Worm (Caenorhabditis elegans) whole organism, L4 larva: ENCODE data around the gene msp-40.
A peak's percentile ranks its signal among the peaks of the same experiment; 100 is the strongest.
"Not testable (repeated sequence)": the region's sequence is repeated elsewhere in the genome, so short reads cannot be mapped to it uniquely, and the experiment has no call there.

Experiments used
- D1046.2 ChIP-seq: fragments of 200-800 bp; sonication (Bioruptor generic); IDR thresholded peaks from 2 replicates; pipeline ENCODE4 v1.3.6; 2022; ENCODE audit warnings: missing genetic modification characterization, missing compliant biosample characterization
- F10B5.3 ChIP-seq: sonication (generic microtip); optimal IDR thresholded peaks from 2 replicates; lab custom pipeline; 2016; ENCODE audit warnings: mild to moderate bottlenecking, missing genetic modification characterization, missing compliant biosample characterization
- F44E2.7 ChIP-seq: fragments of 200-800 bp; sonication (Bioruptor generic); IDR thresholded peaks from 2 replicates; pipeline ENCODE4 v2.1.2; 2022; ENCODE audit warnings: missing genetic modification characterization, missing compliant biosample characterization
- T26A8.4 ChIP-seq: fragments of 200-800 bp; sonication (Bioruptor generic); IDR thresholded peaks from 2 replicates; pipeline ENCODE4 v1.3.6; 2022; ENCODE audit warnings: missing genetic modification characterization, missing compliant biosample characterization
- Y105C5A.15 ChIP-seq: fragments of 200-800 bp; sonication (Bioruptor generic); IDR thresholded peaks from 2 replicates; pipeline ENCODE4 v1.3.6; 2022; ENCODE audit warnings: missing genetic modification characterization, missing compliant biosample characterization
- Y5F2A.4 ChIP-seq: fragments of 200-800 bp; sonication (Bioruptor generic); optimal IDR thresholded peaks from 2 replicates; lab custom pipeline; 2018; ENCODE audit warnings: mild to moderate bottlenecking, missing genetic modification characterization, missing compliant biosample characterization
- Y75B8A.6 ChIP-seq: fragments of 200-800 bp; sonication (Bioruptor generic); IDR thresholded peaks from 2 replicates; pipeline ENCODE4 v1.3.6; 2022; ENCODE audit warnings: missing genetic modification reagents, missing genetic modification characterization, missing compliant biosample characterization
- aha-1 ChIP-seq: fragments of 150-350 bp; peaks from one replicate; lab custom pipeline; 2014; ENCODE audit warnings: missing biosample characterization, missing genetic modification characterization
- ama-1 ChIP-seq: fragments of 150-350 bp; optimal IDR thresholded peaks from 2 replicates; lab custom pipeline; 2014; ENCODE audit warnings: inconsistent platforms, mixed read lengths
- ceh-32 ChIP-seq: sonication (generic microtip); optimal IDR thresholded peaks from 2 replicates; lab custom pipeline; 2016; ENCODE audit warnings: mild to moderate bottlenecking, missing genetic modification characterization, missing compliant biosample characterization; ENCODE audit not compliant: poor library complexity
- ceh-82 ChIP-seq: sonication (generic microtip); optimal IDR thresholded peaks from 2 replicates; lab custom pipeline; 2017; ENCODE audit warnings: missing biosample characterization, missing genetic modification characterization
- ces-1 ChIP-seq: fragments of 150-350 bp; sonication (generic microtip); optimal IDR thresholded peaks from 4 replicates; lab custom pipeline; 2014; ENCODE audit warnings: missing biosample characterization, missing genetic modification reagents, missing genetic modification characterization
- cey-2 ChIP-seq: sonication (generic microtip); optimal IDR thresholded peaks from 3 replicates; lab custom pipeline; 2017; ENCODE audit warnings: missing genetic modification characterization, mild to moderate bottlenecking, missing compliant biosample characterization, antibody characterized with exemption, borderline replicate concordance; ENCODE audit not compliant: insufficient read depth
- daf-16 ChIP-seq, 3 experiments: sonication (generic microtip); optimal IDR thresholded peaks; 2 replicates each; lab custom pipeline; 2016 to 2017; ENCODE audit warnings: missing genetic modification characterization in 3 of 3, missing genetic modification reagents in 3 of 3, mild to moderate bottlenecking in 2 of 3, missing compliant biosample characterization in 2 of 3, missing biosample characterization in 1 of 3, moderate library complexity in 1 of 3
- daf-19 ChIP-seq: fragments of 200-800 bp; sonication (Bioruptor generic); conservative IDR thresholded peaks from 2 replicates; pipeline ENCODE4 v1.3.6; 2022; ENCODE audit warnings: missing genetic modification characterization, missing compliant biosample characterization
- dmd-6 ChIP-seq: fragments of 200-800 bp; sonication (Bioruptor generic); IDR thresholded peaks from 2 replicates; pipeline ENCODE4 v1.3.6; 2022; ENCODE audit warnings: missing genetic modification reagents, missing genetic modification characterization, missing compliant biosample characterization
- dpl-1 ChIP-seq: fragments of 150-350 bp; optimal IDR thresholded peaks from 2 replicates; lab custom pipeline; 2014; ENCODE audit warnings: missing biosample characterization, missing genetic modification reagents, missing genetic modification characterization
- duxl-1 ChIP-seq: sonication (generic microtip); optimal IDR thresholded peaks from 2 replicates; lab custom pipeline; 2016; ENCODE audit warnings: mild to moderate bottlenecking, missing genetic modification characterization, moderate library complexity, missing compliant biosample characterization; ENCODE audit not compliant: poor library complexity
- hlh-11 ChIP-seq: fragments of 200-800 bp; sonication (Bioruptor generic); optimal IDR thresholded peaks from 2 replicates; lab custom pipeline; 2018; ENCODE audit warnings: mild to moderate bottlenecking, missing genetic modification characterization, missing compliant biosample characterization
- hlh-30 ChIP-seq: sonication (generic microtip); optimal IDR thresholded peaks from 2 replicates; lab custom pipeline; 2017; ENCODE audit warnings: antibody characterized with exemption, mild to moderate bottlenecking, missing genetic modification characterization, missing compliant biosample characterization; ENCODE audit not compliant: insufficient read depth
- lin-13 ChIP-seq: fragments of 150-350 bp; optimal IDR thresholded peaks from 2 replicates; lab custom pipeline; 2014; ENCODE audit warnings: missing biosample characterization, missing genetic modification reagents, missing genetic modification characterization
- nhr-10 ChIP-seq: fragments of 150-350 bp; optimal IDR thresholded peaks from 2 replicates; lab custom pipeline; 2014; ENCODE audit warnings: missing biosample characterization, missing genetic modification characterization
- pqm-1 ChIP-seq: sonication (generic microtip); optimal IDR thresholded peaks from 2 replicates; lab custom pipeline; 2017; ENCODE audit warnings: missing biosample characterization, missing genetic modification characterization
- rbr-2 ChIP-seq: sonication (generic microtip); optimal IDR thresholded peaks from 2 replicates; lab custom pipeline; 2016; ENCODE audit warnings: missing genotype, missing genetic modification characterization, missing compliant biosample characterization
- spr-1 ChIP-seq: sonication (generic microtip); optimal IDR thresholded peaks from 2 replicates; lab custom pipeline; 2016; ENCODE audit warnings: mild to moderate bottlenecking, missing genetic modification characterization, missing compliant biosample characterization
- spr-3 ChIP-seq: fragments of 200-800 bp; sonication (Bioruptor generic); optimal IDR thresholded peaks from 2 replicates; lab custom pipeline; 2018; ENCODE audit warnings: mild to moderate bottlenecking, missing genetic modification characterization, missing compliant biosample characterization
- tag-97 ChIP-seq: fragments of 200-800 bp; sonication (Bioruptor generic); IDR thresholded peaks from 2 replicates; pipeline ENCODE4 v1.3.6; 2022; ENCODE audit warnings: missing genetic modification characterization, missing compliant biosample characterization
- unc-130 ChIP-seq: sonication (generic microtip); optimal IDR thresholded peaks from 2 replicates; lab custom pipeline; 2016; ENCODE audit warnings: missing genetic modification reagents, missing genetic modification characterization, missing compliant biosample characterization
- zag-1 ChIP-seq: fragments of 150-350 bp; optimal IDR thresholded peaks from 2 replicates; lab custom pipeline; 2014; ENCODE audit warnings: missing biosample characterization, missing genetic modification characterization
- zfp-2 ChIP-seq: sonication (generic microtip); optimal IDR thresholded peaks from 2 replicates; lab custom pipeline; 2016; ENCODE audit warnings: mild to moderate bottlenecking, missing genetic modification characterization, missing compliant biosample characterization
- zfp-3 ChIP-seq: fragments of 200-800 bp; sonication (Bioruptor generic); conservative IDR thresholded peaks from 2 replicates; pipeline ENCODE4 v1.3.6; 2022; ENCODE audit warnings: missing genetic modification reagents, missing genetic modification characterization, missing compliant biosample characterization
- zip-11 ChIP-seq: fragments of 200-800 bp; sonication (Bioruptor generic); IDR thresholded peaks from 2 replicates; pipeline ENCODE4 v1.3.6; 2022; ENCODE audit warnings: missing genetic modification characterization, missing compliant biosample characterization

msp-40 gene

ce11 chrII:4857873-4858364 is 32.7 kb downstream of the msp-40 start, which contains the start of gene F11G11.5 (continued):
- TF ChIP-seq Y105C5A.15 (GFP tag; lab: Robert Waterston, UW) (no peak), dmd-6 (GFP tag; lab: Robert Waterston, UW) (no peak), T26A8.4 (peak; percentile 70), D1046.2 (0 out of 2 replicates have a peak, but pooled peaks have one; percentile 48)

ce11 chrII:4858906-4859411 is 33.7 kb downstream of the msp-40 start:
- TF ChIP-seq rbr-2 (tag; lab: Kevin White, UChicago) (no peak), ama-1 (lab: Kevin White, UChicago) (peak; percentile 71), dpl-1 (GFP tag; lab: Kevin White, UChicago) (peak; percentile 20), duxl-1 (tag; lab: Kevin White, UChicago) (peak; percentile 38), aha-1 (tag; lab: Kevin White, UChicago) (peak; percentile 95), ces-1 (GFP tag; lab: Kevin White, UChicago) (no peak), hlh-11 (tag; lab: Kevin White, UChicago) (no peak), zfp-3 (GFP tag; lab: Robert Waterston, UW) (0 out of 2 replicates have a peak, but pooled peaks have one; percentile 29), daf-16 (GFP tag; optimal IDR thresholded peaks at IDR 0.05; lab: Kevin White, UChicago) (no peak), daf-16 (tag; optimal IDR thresholded peaks at IDR 0.05; lab: Kevin White, UChicago) (peak; percentile 1), daf-19 (GFP tag; lab: Robert Waterston, UW) (no peak), lin-13 (GFP tag; lab: Kevin White, UChicago) (no peak)

ce11 chrII:4860260-4860659 is 35.0 kb downstream of the msp-40 start, which contains the start of the genes nspd-5 and F11G11.4:
Gene nspd-5, minus strand, starts transcription at chrII:4860360.
Gene F11G11.4, plus strand, starts transcription at chrII:4860594.
- not testable (repeated sequence) for TF ChIP-seq Y5F2A.4; spr-1 (tag; lab: Kevin White, UChicago); spr-3 (GFP tag; lab: Kevin White, UChicago)

DNA sequence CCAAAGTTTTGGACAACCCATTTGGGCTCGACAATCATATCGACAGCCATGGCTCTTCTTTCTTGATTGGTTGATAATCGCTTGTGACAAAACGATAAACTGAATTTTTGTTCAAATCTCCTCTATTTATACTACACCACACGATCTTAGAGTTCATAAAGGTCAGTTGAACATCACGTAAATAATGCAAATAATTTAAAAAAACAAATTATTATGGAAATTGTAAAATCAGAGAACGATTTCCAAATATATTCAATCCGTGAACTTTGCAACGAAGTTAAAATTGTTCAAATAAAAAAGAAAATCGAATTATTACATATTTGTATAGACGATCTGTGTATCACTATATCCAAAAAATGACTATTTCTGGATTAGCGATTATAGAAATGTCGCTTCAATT is 38.1 kb downstream of the msp-40 start, which contains the start of the genes mpst-4 and F11G11.14:
mpst-4 (minus strand) TSS at position 101 of the 400 bp plus-strand sequence.
F11G11.14 (plus strand) TSS at position 325 of the 400 bp plus-strand sequence.
- no peak for TF ChIP-seq zip-11 (GFP tag; lab: Robert Waterston, UW)
- no peak for TF ChIP-seq cey-2 (tag; lab: Kevin White, UChicago)
- no peak for TF ChIP-seq ceh-82
- TF ChIP-seq daf-19 (GFP tag; lab: Robert Waterston, UW) = no peak
- no peak for TF ChIP-seq pqm-1 (tag; lab: Kevin White, UChicago)
- no peak for TF ChIP-seq hlh-30 (tag; lab: Kevin White, UChicago)
- TF ChIP-seq zfp-2 (tag; lab: Kevin White, UChicago) = no peak
- TF ChIP-seq ceh-32 (tag; lab: Kevin White, UChicago) = no peak
- TF ChIP-seq dmd-6 (GFP tag; lab: Robert Waterston, UW) = no peak
- no peak for TF ChIP-seq lin-13 (GFP tag; lab: Kevin White, UChicago)
- TF ChIP-seq unc-130 (GFP tag; lab: Kevin White, UChicago) = no peak
- TF ChIP-seq tag-97 (GFP tag; lab: Robert Waterston, UW) = no peak
- no peak for TF ChIP-seq zag-1
- no peak for TF ChIP-seq F44E2.7
- no peak for TF ChIP-seq nhr-10 (tag; lab: Kevin White, UChicago)
- no peak for TF ChIP-seq F10B5.3 (tag; lab: Kevin White, UChicago)
- no peak for TF ChIP-seq Y75B8A.6 (GFP tag; lab: Robert Waterston, UW)
